Worm (Caenorhabditis elegans) whole organism, young adult: ENCODE data around the gene syx-4.

Source experiments
- B0336.3 ChIP-seq: fragments of 200-800 bp; sonication (Bioruptor generic); IDR thresholded peaks from 2 replicates; pipeline ENCODE4 v1.3.6; 2022; ENCODE audit warnings: missing genetic modification characterization, missing compliant biosample characterization
- F57C9.4 ChIP-seq: sonication (generic microtip); optimal IDR thresholded peaks from 2 replicates; lab custom pipeline; 2017; ENCODE audit warnings: mild to moderate bottlenecking, missing genetic modification characterization, missing compliant biosample characterization
- K12H6.12 ChIP-seq: fragments of 200-800 bp; sonication (Bioruptor generic); optimal IDR thresholded peaks from 2 replicates; lab custom pipeline; 2018; ENCODE audit warnings: mild to moderate bottlenecking, missing genetic modification characterization, missing compliant biosample characterization
- Y56A3A.18 ChIP-seq: fragments of 200-800 bp; sonication (Bioruptor generic); IDR thresholded peaks from 2 replicates; pipeline ENCODE4 v1.3.6; 2022; ENCODE audit warnings: missing genetic modification reagents, missing genetic modification characterization, missing compliant biosample characterization
- ama-1 ChIP-seq, 3 experiments: fragments of 150-350 bp in 1 of 3; sonication (generic microtip) in 2 of 3; optimal IDR thresholded peaks; 2 replicates each; lab custom pipeline; 2014 to 2018; ENCODE audit warnings: missing biosample characterization in 2 of 3, missing genetic modification characterization in 2 of 3, missing genetic modification reagents in 2 of 3
- hsf-1 ChIP-seq: fragments of 200-800 bp; sonication (Bioruptor generic); IDR thresholded peaks from 2 replicates; pipeline ENCODE4 v1.3.6; 2022; ENCODE audit warnings: missing genetic modification reagents, missing genetic modification characterization, missing compliant biosample characterization
- let-526 ChIP-seq: fragments of 200-800 bp; sonication (Bioruptor generic); IDR thresholded peaks from 2 replicates; pipeline ENCODE4 v1.3.6; 2022; ENCODE audit warnings: missing genetic modification reagents, missing genetic modification characterization, missing compliant biosample characterization
- rcor-1 ChIP-seq: fragments of 200-800 bp; sonication (Bioruptor generic); IDR thresholded peaks from 2 replicates; pipeline ENCODE4 v1.3.6; 2022; ENCODE audit warnings: missing genetic modification reagents, missing genetic modification characterization, missing compliant biosample characterization

The syx-4 gene

ce11 chrIV:8501382-8501781 lies 44.3 kb downstream of the syx-4 start, which contains the start of gene C28C12.1:
Gene C28C12.1 (plus strand): TSS chrIV:8501682.
- TF ChIP-seq K12H6.12 (tag; lab: Kevin White, UChicago) (no peak), let-526 (GFP tag; lab: Robert Waterston, UW) (no peak), hsf-1 (GFP tag; lab: Robert Waterston, UW) (no peak), F57C9.4 (tag; lab: Kevin White, UChicago) (no peak), rcor-1 (GFP tag; lab: Robert Waterston, UW) (no peak), ama-1 (optimal IDR thresholded peaks at IDR 0.05; lab: Kevin White, UChicago) (no peak), ama-1 (GFP tag; optimal IDR thresholded peaks at IDR 0.05; lab: Kevin White, UChicago) (no peak), B0336.3 (GFP tag; lab: Robert Waterston, UW) (no peak)

DNA sequence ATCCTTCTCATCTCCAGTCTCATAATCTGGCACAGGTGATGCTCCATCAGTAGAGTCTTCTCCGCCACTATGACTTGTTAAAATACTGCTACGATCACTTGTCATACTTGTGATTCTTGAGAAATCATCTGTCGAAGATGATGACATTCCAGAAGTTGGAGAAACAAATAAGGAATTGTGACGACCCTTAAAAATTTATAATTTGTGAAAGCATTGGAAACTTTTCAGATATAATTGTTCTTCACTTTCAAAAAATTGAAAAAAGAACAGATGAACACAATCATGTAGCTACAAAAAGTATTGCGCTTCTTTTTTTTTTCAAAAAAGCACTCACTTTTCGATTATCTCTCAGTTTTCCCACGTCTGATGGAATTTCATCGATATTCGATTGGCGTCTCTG lies 49.0 kb downstream of the syx-4 start:
- TF ChIP-seq Y56A3A.18, result no peak
